Fruit fly (Drosophila melanogaster) Kc167 (cell line): Measurements from ENCODE around the gene PLCXD.

Experiments
- Myc ChIP-seq: fragments of >200 bp; optimal IDR thresholded peaks from 2 replicates; lab custom pipeline; 2017; ENCODE audit warnings: missing external identifiers
- Sin3A ChIP-seq: fragments of >200 bp; optimal IDR thresholded peaks from 2 replicates; lab custom pipeline; 2018; ENCODE audit warnings: missing external identifiers
- h ChIP-seq: fragments of >200 bp; optimal IDR thresholded peaks from 3 replicates; lab custom pipeline; 2018; ENCODE audit warnings: missing external identifiers
- insv ChIP-seq: fragments of >200 bp; optimal IDR thresholded peaks from 3 replicates; lab custom pipeline; 2018; ENCODE audit warnings: missing external identifiers
- psq ChIP-seq: fragments of >200 bp; optimal IDR thresholded peaks from 2 replicates; lab custom pipeline; 2017; ENCODE audit warnings: missing external identifiers
- ttk ChIP-seq: sonication (Bioruptor generic); optimal IDR thresholded peaks from 2 replicates; lab custom pipeline; 2017; ENCODE audit warnings: missing external identifiers

The PLCXD gene

DNA sequence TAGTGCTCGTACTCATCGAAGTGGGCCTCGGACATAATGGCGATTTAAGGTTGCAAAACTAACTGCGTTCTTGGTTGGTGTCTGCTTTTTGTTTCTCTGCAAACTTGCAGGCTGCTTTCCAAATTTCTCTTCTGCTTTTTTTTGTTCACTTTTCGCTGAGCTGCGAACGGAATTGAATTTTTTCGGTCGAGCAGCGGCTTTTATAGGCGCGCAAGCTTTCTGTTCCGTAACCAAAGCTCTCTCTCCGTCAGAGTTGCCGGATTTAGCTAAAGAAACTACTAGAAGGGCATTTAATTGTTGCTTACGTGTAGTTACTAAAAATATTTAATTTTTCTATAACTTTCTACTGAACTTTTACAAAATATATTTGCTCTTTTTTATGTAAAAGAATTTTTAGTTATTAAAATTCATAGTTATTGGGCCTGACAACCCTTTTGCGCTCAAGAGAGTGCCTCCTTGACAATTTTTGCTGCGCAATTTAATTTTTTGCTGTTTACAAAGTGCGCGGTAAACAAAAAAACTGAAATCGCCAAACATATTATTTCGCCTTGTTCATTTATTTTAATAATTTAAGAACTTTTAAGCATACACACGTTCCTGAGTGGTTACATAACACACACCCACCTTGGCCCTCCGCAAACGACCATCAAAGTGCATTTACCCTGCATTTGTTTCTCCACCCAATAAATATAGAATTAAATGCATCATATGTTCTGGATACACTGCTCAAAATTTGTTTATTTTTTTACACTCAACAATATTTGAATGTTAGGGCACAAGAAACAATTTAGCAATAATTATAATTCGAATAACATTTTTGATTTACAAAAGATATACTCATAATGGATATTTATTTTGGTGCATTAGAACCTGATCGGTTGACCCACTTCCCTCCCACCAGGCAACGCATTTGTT is 3.0 kb upstream of the PLCXD start, which contains the start of gene CG6770:
TSS of gene CG6770 (minus strand) at position 178 of the 915 bp plus-strand sequence.
- no peak for TF ChIP-seq ttk (lab: Kevin White, UChicago)
- no peak for TF ChIP-seq Myc (lab: Kevin White, UChicago)
- no peak for TF ChIP-seq insv (lab: Kevin White, UChicago)
- no peak for TF ChIP-seq h (lab: Kevin White, UChicago)
- TF ChIP-seq Sin3A, result no peak
- TF ChIP-seq psq (lab: Kevin White, UChicago), result no peak

DNA sequence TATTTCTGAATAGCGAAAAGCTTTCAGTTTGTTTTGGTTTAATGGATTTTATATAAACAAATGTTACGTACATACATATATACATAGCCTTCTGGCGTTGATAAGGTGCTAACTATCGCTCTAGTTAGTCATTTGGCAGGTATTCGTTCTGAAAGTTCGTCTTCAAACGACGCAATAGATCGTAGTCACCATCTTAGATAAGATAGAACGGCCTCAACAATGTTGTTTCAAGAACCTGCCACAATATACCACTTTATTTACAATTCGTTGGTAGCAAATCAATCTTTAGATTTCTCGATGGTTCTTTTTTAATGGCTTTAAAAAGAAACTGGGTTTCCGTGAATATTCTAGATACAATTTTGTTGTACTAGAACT is 2.4 kb upstream of the PLCXD start:
- TF ChIP-seq h (lab: Kevin White, UChicago), result no peak
- TF ChIP-seq Myc (lab: Kevin White, UChicago), result no peak
- no peak for TF ChIP-seq Sin3A
- TF ChIP-seq psq (lab: Kevin White, UChicago), result no peak
- no peak for TF ChIP-seq ttk (lab: Kevin White, UChicago)
- no peak for TF ChIP-seq insv (lab: Kevin White, UChicago)

DNA sequence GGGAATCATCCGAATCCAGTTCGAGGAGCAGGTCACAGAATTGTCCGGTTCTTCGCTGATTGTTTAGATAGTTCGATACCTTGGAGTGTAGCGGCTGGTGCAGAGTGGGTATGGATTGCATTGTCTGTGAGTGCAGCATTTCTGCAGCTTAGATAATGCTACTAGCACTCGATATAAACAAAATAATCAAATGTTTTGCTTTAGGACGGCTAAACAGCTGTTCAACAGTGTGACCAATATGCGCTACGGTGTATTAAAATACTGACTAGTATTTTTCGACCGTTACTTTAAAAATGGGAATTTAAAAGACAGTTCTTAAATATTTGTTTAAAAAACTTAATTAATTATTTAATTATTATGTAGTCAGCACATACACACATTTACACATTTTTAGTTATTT is 495 bp upstream of the PLCXD start, which contains the start of gene Plzf:
TSS of gene Plzf (minus strand) at position 196 of the 400 bp plus-strand sequence.
- no peak for TF ChIP-seq insv (lab: Kevin White, UChicago)
- TF ChIP-seq ttk (lab: Kevin White, UChicago), result no peak
- TF ChIP-seq h (lab: Kevin White, UChicago), result no peak
- TF ChIP-seq Myc (lab: Kevin White, UChicago), result no peak
- TF ChIP-seq psq (lab: Kevin White, UChicago), result no peak
- no peak for TF ChIP-seq Sin3A

DNA sequence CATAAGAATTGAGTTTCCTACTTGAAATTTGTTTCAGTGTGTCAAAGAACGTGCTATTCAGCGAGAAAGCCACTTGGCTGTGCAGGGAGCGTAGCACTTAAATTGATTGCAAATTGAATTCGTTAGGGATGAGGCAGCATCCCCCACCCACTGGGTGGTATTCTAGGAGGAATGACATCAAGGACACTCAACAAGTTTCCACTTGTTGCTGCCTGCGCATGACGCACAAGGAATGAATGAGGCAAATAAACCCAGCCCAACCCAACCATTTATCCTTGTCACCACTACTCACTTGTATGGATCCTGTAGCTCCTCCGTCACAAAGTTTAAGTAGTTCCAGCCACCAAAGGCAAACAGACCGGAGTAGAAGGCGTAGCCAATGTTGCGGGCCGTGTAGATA is 4.1 kb downstream of the PLCXD start:
- no peak for TF ChIP-seq h (lab: Kevin White, UChicago)
- TF ChIP-seq Myc (lab: Kevin White, UChicago), result no peak
- TF ChIP-seq Sin3A, result no peak
- no peak for TF ChIP-seq psq (lab: Kevin White, UChicago)
- TF ChIP-seq insv (lab: Kevin White, UChicago), result no peak
- TF ChIP-seq ttk (lab: Kevin White, UChicago), result no peak

DNA sequence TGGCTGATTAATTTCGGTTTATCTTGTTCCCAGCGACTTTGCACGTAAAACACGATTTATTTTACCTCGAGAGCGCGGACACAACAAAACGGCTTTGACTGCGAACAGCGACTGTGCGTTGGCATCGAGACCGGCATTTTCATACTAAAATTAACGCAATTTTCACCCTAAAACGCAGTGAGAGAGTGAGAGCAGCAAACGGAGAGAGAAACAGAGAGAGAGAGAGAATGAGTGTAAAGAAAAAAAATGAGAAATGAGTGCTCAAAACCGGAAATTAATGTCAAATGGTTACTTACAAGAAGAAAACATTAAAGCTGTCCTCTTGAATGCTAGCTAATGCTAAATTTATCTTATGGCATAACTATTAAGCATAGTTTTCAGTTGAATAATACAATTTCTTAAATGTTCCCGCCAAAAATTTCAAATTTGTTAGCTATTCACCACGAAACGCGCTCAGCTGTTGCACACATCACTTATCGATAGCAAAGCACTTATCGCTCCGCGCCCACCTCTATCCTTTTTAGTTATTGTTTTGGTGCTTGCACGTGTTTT is 6.7 kb downstream of the PLCXD start, which contains the start of the genes JhI-21, RpL7-like and CG34164:
TSS of gene JhI-21 (minus strand) at position 206 of the 552 bp plus-strand sequence.
TSS of gene RpL7-like (plus strand) at position 490 of the 552 bp plus-strand sequence.
TSS of gene CG34164 (plus strand) at position 512 of the 552 bp plus-strand sequence.
- no peak for TF ChIP-seq psq (lab: Kevin White, UChicago)
- no peak for TF ChIP-seq ttk (lab: Kevin White, UChicago)
- TF ChIP-seq insv (lab: Kevin White, UChicago), result no peak
- no peak for TF ChIP-seq h (lab: Kevin White, UChicago)
- TF ChIP-seq Myc (lab: Kevin White, UChicago), result no peak
- no peak for TF ChIP-seq Sin3A

DNA sequence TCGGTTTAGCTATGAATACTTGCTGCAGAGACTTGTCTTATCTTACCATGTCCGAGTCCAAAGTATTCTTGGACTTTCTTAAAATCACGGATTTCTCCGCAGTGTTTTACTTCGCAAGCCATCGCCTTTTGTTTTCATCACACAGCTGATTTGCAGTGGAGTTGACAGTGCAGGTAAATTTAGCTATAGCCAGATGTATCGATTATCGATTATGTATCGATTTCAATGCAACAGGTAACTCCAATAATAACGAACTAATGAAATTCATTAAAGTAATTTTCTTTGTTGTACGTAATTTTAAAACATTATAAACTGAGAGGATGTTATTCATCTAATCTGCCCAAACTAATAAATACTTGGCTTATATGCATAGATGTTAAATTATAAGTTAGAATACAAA is 13.8 kb downstream of the PLCXD start, which contains the start of gene Rab3-GAP:
TSS of gene Rab3-GAP (minus strand) at position 150 of the 400 bp plus-strand sequence.
- no peak for TF ChIP-seq ttk (lab: Kevin White, UChicago)

DNA sequence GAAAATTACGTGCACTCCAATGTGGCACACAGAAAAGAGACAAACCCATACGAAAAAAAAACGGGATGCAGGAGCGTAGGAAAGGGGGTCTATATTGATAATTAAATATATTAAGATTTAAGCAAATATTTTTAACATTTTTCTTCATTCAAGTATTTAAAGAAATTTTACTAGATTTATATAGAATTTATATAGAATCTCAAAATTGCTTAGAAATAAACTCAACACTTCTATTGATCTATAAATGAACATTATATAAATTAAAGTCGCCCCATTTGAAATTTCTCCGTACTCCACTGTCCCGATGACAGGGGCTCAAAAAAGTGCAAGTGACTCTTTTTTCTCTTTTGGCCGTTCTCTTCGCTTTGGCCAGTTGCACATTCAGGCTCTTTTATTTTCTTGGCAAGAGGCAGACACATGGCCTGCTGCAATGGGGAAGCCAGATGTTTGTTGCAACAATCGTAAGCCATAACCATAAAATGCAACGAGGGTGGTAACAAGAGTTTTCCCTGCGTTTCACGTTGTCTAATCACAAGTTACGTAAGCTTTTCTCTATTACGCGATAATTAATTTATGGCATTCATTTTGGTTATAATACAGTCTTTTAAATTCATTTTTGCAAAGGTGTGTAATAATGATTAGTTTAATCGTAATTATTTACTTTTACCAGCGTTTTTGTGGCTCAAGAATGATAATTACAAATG is 16.6 kb downstream of the PLCXD start:
- TF ChIP-seq Myc (lab: Kevin White, UChicago), result no peak
- TF ChIP-seq h (lab: Kevin White, UChicago), result no peak
- TF ChIP-seq ttk (lab: Kevin White, UChicago), result no peak
- no peak for TF ChIP-seq psq (lab: Kevin White, UChicago)
- TF ChIP-seq Sin3A, result no peak

DNA sequence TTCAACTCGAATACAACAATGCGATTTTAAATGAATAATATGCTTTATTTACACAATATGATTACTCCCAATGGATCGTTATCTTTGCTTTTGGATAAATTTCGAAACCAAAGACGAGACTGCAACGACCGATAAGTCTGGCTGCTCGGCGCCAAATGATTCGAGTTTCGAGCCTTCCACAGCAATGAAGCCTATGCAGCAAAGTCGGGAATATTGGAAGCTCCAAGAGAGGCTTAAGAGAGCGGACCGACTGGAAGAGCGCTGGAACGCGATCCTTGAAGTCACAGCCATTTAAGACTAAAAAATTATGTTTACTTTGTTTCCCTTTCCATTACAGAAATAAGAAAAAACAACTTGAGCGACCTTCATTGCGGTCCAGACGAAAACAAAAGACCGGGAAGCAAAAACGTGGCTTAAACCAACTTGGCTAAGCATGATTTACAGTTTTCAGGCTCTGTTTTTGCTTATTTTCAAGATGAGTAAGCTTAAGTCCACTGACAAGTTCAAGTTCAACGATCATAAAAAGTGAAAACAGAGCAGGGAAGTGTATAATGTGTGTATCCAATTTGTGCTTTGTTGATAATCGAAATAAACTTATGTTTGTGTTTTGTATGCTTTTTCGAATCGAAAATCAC is 17.5 kb downstream of the PLCXD start, which contains the start of gene firl:
TSS of gene firl (minus strand) at position 159 of the 635 bp plus-strand sequence.
- TF ChIP-seq psq (lab: Kevin White, UChicago) (no peak), ttk (lab: Kevin White, UChicago) (no peak), Myc (lab: Kevin White, UChicago) (no peak), Sin3A (no peak), insv (lab: Kevin White, UChicago) (no peak)

DNA sequence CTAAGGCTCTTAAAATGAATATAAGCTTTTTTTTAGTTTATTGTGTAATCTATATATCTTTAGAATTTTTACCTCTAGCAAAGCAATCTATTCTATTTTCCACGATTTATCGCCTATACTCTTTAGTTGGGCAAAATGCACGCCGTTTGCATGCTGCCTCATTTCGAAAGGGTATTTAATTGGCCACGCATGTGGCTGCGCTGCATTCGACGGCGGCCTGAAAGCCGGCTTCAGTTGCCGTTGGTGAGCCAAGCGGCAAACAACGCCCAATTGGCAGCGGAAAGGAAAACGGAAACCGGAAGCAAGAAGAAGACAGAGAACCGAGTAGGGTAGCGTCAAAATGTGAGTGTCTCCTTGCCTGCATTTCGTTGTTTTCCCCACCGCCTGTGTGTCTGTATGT is 26.6 kb downstream of the PLCXD start, which contains the start of gene CG14947:
TSS of gene CG14947 (plus strand) at position 251 of the 400 bp plus-strand sequence.
- TF ChIP-seq ttk (lab: Kevin White, UChicago) (no peak), insv (lab: Kevin White, UChicago) (no peak), psq (lab: Kevin White, UChicago) (no peak), Myc (lab: Kevin White, UChicago) (no peak), h (lab: Kevin White, UChicago) (no peak), Sin3A (no peak)

DNA sequence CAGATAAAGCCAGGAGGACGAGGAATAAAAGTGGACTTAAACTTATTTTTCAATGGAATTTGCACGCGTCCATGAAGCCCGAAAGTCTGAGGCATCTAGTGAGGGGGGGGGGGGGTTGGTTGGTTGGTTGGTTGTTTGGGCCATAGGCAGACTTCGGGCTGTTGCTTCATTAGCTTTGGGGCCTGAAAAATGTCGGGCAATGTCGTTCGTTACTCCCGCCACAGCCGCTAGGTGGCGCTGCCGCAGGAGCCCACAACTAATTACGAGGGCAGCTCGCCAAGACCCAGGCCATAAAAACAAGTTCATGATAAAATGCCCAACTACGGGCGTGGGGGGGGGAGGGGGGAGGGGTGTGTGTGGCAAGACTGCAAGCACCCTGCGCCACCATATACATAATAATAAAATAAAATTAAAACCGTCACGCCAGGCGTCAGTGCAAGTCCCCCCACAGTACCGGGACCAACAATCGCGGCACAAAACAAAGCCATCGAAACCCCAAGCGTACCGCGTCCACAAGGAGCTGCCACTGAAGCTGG is 29.0 kb downstream of the PLCXD start:
- TF ChIP-seq Sin3A, result no peak

DNA sequence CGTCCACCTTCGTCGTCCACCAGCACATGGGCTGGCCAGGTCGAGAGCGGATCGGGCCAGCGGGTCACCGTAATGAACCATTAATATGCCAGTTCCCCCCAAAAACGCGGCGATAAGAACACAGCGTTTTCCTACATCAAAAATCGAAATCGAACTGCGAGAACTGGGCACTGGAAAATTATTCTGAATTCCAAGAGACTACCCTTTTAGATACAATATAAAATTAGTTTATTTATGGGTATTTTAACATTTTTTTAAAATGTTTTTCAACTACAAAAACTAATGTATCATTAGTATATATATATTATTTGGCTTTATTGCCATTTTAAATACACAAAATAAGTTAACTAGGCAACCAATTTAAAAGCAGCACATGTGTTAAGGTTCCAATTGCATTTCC is 29.5 kb downstream of the PLCXD start:
- TF ChIP-seq h (lab: Kevin White, UChicago) (no peak), ttk (lab: Kevin White, UChicago) (no peak), insv (lab: Kevin White, UChicago) (no peak), psq (lab: Kevin White, UChicago) (no peak), Sin3A (no peak), Myc (lab: Kevin White, UChicago) (no peak)
